Worm (Caenorhabditis elegans) whole organism, early embryonic: ENCODE data around the gene F18C5.9.

Experiments used
- B0310.2 ChIP-seq: sonication (generic microtip); optimal IDR thresholded peaks from 2 replicates; lab custom pipeline; 2016; ENCODE audit warnings: mild to moderate bottlenecking, missing genetic modification characterization, missing compliant biosample characterization
- F13C5.2 ChIP-seq: sonication (generic microtip); optimal IDR thresholded peaks from 2 replicates; lab custom pipeline; 2017; ENCODE audit warnings: mild to moderate bottlenecking, missing genetic modification characterization, inconsistent platforms, missing compliant biosample characterization
- aly-1 ChIP-seq: sonication (generic microtip); optimal IDR thresholded peaks from 2 replicates; lab custom pipeline; 2016; ENCODE audit warnings: missing genetic modification characterization, missing compliant biosample characterization
- ama-1 ChIP-seq: fragments of 150-350 bp; optimal IDR thresholded peaks from 2 replicates; lab custom pipeline; 2014
- ceh-13 ChIP-seq: fragments of 200-800 bp; sonication (Bioruptor generic); optimal IDR thresholded peaks from 2 replicates; lab custom pipeline; 2018; ENCODE audit warnings: mild to moderate bottlenecking, missing genetic modification characterization, missing compliant biosample characterization
- ceh-36 ChIP-seq: sonication (generic microtip); optimal IDR thresholded peaks from 2 replicates; lab custom pipeline; 2016; ENCODE audit warnings: missing genetic modification characterization, inconsistent platforms, missing compliant biosample characterization
- ets-7 ChIP-seq: sonication (generic microtip); optimal IDR thresholded peaks from 2 replicates; lab custom pipeline; 2016; ENCODE audit warnings: missing genotype, missing genetic modification characterization, missing compliant biosample characterization
- flt-1 ChIP-seq: fragments of 200-800 bp; sonication (Bioruptor generic); IDR thresholded peaks from 2 replicates; pipeline ENCODE4 v1.3.6; 2022; ENCODE audit warnings: missing genetic modification characterization, missing compliant biosample characterization
- hmbx-1 ChIP-seq: sonication (generic microtip); optimal IDR thresholded peaks from 2 replicates; lab custom pipeline; 2016; ENCODE audit warnings: mild to moderate bottlenecking, missing genetic modification characterization, missing compliant biosample characterization
- hmg-4 ChIP-seq: fragments of 200-800 bp; sonication (Bioruptor generic); optimal IDR thresholded peaks from 2 replicates; lab custom pipeline; 2018; ENCODE audit warnings: mild to moderate bottlenecking, missing genetic modification characterization, missing compliant biosample characterization
- hnd-1 ChIP-seq: sonication (generic microtip); optimal IDR thresholded peaks from 2 replicates; lab custom pipeline; 2016; ENCODE audit warnings: missing genetic modification characterization, missing compliant biosample characterization
- pes-1 ChIP-seq: fragments of 200-800 bp; sonication (Bioruptor generic); IDR thresholded peaks from 2 replicates; pipeline ENCODE4 v1.3.6; 2022; ENCODE audit warnings: missing genetic modification reagents, missing genetic modification characterization, missing compliant biosample characterization
- scrt-1 ChIP-seq: fragments of 200-800 bp; sonication (Bioruptor generic); IDR thresholded peaks from 2 replicates; pipeline ENCODE4 v1.3.6; 2022; ENCODE audit warnings: missing genetic modification characterization, missing compliant biosample characterization
- sea-1 ChIP-seq: fragments of 200-800 bp; sonication (Bioruptor generic); conservative IDR thresholded peaks from 2 replicates; pipeline ENCODE4 v1.3.6; 2022; ENCODE audit warnings: missing genetic modification characterization, missing compliant biosample characterization
- tbx-11 ChIP-seq: fragments of 200-800 bp; sonication (Bioruptor generic); IDR thresholded peaks from 2 replicates; pipeline ENCODE4 v1.3.6; 2022; ENCODE audit warnings: missing genetic modification characterization, missing compliant biosample characterization
- tbx-37 ChIP-seq: fragments of 200-800 bp; sonication (Bioruptor generic); conservative IDR thresholded peaks from 2 replicates; pipeline ENCODE4 v1.3.6; 2022; ENCODE audit warnings: missing genetic modification reagents, missing genetic modification characterization, missing compliant biosample characterization
- tra-4 ChIP-seq: sonication (generic microtip); optimal IDR thresholded peaks from 2 replicates; lab custom pipeline; 2017; ENCODE audit warnings: missing genetic modification characterization, missing compliant biosample characterization

The F18C5.9 gene

ce11 chrII:6614500-6614899 is 47.6 kb downstream of the F18C5.9 start:
- no peak for TF ChIP-seq pes-1 (GFP tag; lab: Robert Waterston, UW)
- no peak for TF ChIP-seq tbx-37 (GFP tag; lab: Robert Waterston, UW)
- no peak for TF ChIP-seq ceh-36 (tag; lab: Kevin White, UChicago)
- no peak for TF ChIP-seq ama-1 (lab: Kevin White, UChicago)
- TF ChIP-seq scrt-1 (GFP tag; lab: Robert Waterston, UW), result no peak
- TF ChIP-seq hmbx-1 (tag; lab: Kevin White, UChicago), result no peak
- TF ChIP-seq tra-4 (tag; lab: Kevin White, UChicago), result no peak
- no peak for TF ChIP-seq hmg-4 (GFP tag; lab: Kevin White, UChicago)

DNA sequence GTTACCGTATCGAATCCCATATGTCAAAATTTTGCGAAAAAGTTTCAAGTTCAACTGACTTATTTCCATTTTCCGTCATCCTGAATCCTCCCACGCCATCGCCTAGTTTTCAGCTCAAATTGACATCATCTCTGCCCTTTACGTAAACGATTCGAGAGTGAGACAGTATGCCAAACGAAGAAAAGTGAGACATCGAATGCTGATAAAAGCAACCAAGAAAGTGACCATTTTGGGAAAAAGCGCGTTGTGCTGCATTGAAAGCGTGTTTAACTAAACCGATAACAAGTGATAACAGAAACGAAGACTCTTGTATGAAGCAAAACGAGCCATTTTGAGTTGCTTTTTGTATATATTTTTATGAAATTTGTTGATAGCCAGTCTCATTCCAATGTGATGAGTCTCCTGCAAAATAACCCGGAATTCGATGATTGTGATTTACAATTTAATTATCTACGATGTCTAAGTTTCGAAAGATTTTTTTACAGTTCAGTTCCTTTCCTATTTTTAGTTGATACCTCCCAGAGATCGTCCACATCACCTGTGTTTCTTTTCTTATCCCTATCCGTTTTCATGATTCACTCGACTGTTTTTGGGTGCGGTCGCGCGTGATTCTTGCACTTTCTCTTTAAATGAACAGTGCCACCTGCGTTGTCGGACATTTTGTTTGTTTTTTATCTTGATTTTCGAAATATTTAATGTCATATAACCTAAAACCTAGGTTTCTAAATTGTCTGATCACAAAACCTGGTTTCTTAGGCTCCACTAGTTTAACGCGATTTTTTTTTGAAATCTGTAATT is 48.5 kb downstream of the F18C5.9 start:
- TF ChIP-seq ceh-13 (no peak), ets-7 (tag; lab: Kevin White, UChicago) (no peak), aly-1 (tag; lab: Kevin White, UChicago) (no peak), ceh-36 (tag; lab: Kevin White, UChicago) (no peak), F13C5.2 (no peak), tbx-11 (no peak), pes-1 (GFP tag; lab: Robert Waterston, UW) (no peak), hmbx-1 (tag; lab: Kevin White, UChicago) (no peak), sea-1 (GFP tag; lab: Robert Waterston, UW) (no peak)

- TF ChIP-seq flt-1 (GFP tag; lab: Robert Waterston, UW) (no peak), ceh-36 (tag; lab: Kevin White, UChicago) (no peak), aly-1 (tag; lab: Kevin White, UChicago) (no peak), tbx-11 (no peak), tbx-37 (GFP tag; lab: Robert Waterston, UW) (no peak), sea-1 (GFP tag; lab: Robert Waterston, UW) (no peak), hmg-4 (GFP tag; lab: Kevin White, UChicago) (no peak), hnd-1 (tag; lab: Kevin White, UChicago) (no peak), scrt-1 (GFP tag; lab: Robert Waterston, UW) (no peak)
Measured at ce11 chrII:6616135-6616534, 49.2 kb downstream of the F18C5.9 start.

ce11 chrII:6616770-6617169 is 49.8 kb downstream of the F18C5.9 start, which contains the start of gene klf-3:
Gene klf-3 (plus strand): TSS chrII:6616878.
- TF ChIP-seq ceh-36 (tag; lab: Kevin White, UChicago), result no peak
- no peak for TF ChIP-seq ets-7 (tag; lab: Kevin White, UChicago)
- no peak for TF ChIP-seq tbx-11
- TF ChIP-seq hnd-1 (tag; lab: Kevin White, UChicago), result no peak
- TF ChIP-seq B0310.2 (tag; lab: Kevin White, UChicago), result no peak
- no peak for TF ChIP-seq scrt-1 (GFP tag; lab: Robert Waterston, UW)
- no peak for TF ChIP-seq hmbx-1 (tag; lab: Kevin White, UChicago)
